Worm (Caenorhabditis elegans) whole organism, L1 larva: Measurements from ENCODE around the gene ncs-3.

Source experiments
- aly-2 ChIP-seq: fragments of 150-350 bp; optimal IDR thresholded peaks from 2 replicates; lab custom pipeline; 2014; ENCODE audit warnings: missing biosample characterization, missing genetic modification characterization
- fos-1 ChIP-seq: fragments of 150-350 bp; optimal IDR thresholded peaks from 2 replicates; lab custom pipeline; 2014; ENCODE audit warnings: missing biosample characterization, missing genetic modification characterization
- lin-39 ChIP-seq: fragments of 150-350 bp; optimal IDR thresholded peaks from 2 replicates; lab custom pipeline; 2014; ENCODE audit warnings: missing biosample characterization, missing genetic modification reagents, missing genetic modification characterization
- mep-1 ChIP-seq: fragments of 150-350 bp; optimal IDR thresholded peaks from 2 replicates; lab custom pipeline; 2014; ENCODE audit warnings: missing biosample characterization, missing genetic modification characterization
- nhr-12 ChIP-seq: sonication (generic microtip); optimal IDR thresholded peaks from 2 replicates; lab custom pipeline; 2017; ENCODE audit warnings: missing biosample characterization, missing genetic modification characterization
- nhr-237 ChIP-seq: fragments of 150-350 bp; optimal IDR thresholded peaks from 2 replicates; lab custom pipeline; 2014; ENCODE audit warnings: missing biosample characterization, missing genetic modification characterization
- nhr-77 ChIP-seq: fragments of 150-350 bp; optimal IDR thresholded peaks from 2 replicates; lab custom pipeline; 2014; ENCODE audit warnings: missing biosample characterization, missing genetic modification characterization
- sptf-1 ChIP-seq: fragments of 150-350 bp; optimal IDR thresholded peaks from 2 replicates; lab custom pipeline; 2014; ENCODE audit warnings: missing biosample characterization, missing genetic modification characterization
- tbx-2 ChIP-seq: sonication (generic microtip); optimal IDR thresholded peaks from 2 replicates; lab custom pipeline; 2016; ENCODE audit warnings: missing genetic modification characterization, missing compliant biosample characterization
- unc-62 ChIP-seq: fragments of 150-350 bp; optimal IDR thresholded peaks from 2 replicates; lab custom pipeline; 2014; ENCODE audit warnings: missing biosample characterization, missing genetic modification reagents, missing genetic modification characterization
- vab-15 ChIP-seq: sonication (generic microtip); optimal IDR thresholded peaks from 2 replicates; lab custom pipeline; 2017; ENCODE audit warnings: missing genotype, mild to moderate bottlenecking, missing genetic modification characterization, missing compliant biosample characterization
- ztf-11 ChIP-seq, 2 experiments: sonication (generic microtip); optimal IDR thresholded peaks; 2 replicates each; lab custom pipeline; 2016 to 2017; ENCODE audit warnings: missing genetic modification characterization in 2 of 2, missing biosample characterization in 1 of 2, missing compliant biosample characterization in 1 of 2

DNA sequence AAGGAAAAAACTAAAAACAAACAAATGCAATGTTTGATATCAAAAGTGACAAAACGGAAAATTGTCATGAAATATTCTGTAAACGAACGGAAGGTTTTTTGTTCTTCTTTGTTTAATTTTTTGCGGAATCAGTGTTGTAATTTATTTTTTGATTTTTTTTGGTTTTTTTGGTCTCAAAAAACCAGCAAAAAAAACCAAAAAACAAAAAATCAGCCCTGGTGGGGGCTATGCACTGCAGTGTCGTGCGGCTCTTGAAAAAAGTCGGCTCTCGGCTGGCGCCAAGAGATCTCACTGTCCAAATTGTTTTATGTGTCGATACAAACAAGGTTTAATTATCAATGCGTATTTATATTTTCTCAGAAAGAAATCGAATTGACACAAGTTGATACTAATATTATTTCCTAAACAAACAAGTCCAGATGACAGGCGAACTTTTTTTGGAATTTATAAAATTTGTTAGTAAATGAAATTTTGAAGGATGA is 41.5 kb upstream of the ncs-3 start:
- TF ChIP-seq ztf-11 (tag; optimal IDR thresholded peaks at IDR 0.05; lab: Kevin White, UChicago) (no peak), nhr-77 (tag; lab: Kevin White, UChicago) (no peak), nhr-12 (tag; lab: Kevin White, UChicago) (no peak), tbx-2 (tag; lab: Kevin White, UChicago) (no peak), aly-2 (no peak), fos-1 (tag; lab: Kevin White, UChicago) (no peak), lin-39 (tag; lab: Kevin White, UChicago) (no peak), unc-62 (no peak), mep-1 (tag; lab: Kevin White, UChicago) (no peak), sptf-1 (tag; lab: Kevin White, UChicago) (no peak), nhr-237 (tag; lab: Kevin White, UChicago) (no peak), vab-15 (tag; lab: Kevin White, UChicago) (no peak)
